Fruit fly (Drosophila melanogaster): Measurements from ENCODE around the gene CG18404.
A peak's percentile ranks its signal among the peaks of the same experiment; 100 is the strongest.

The CG18404 gene

dm6 chr3R:30268733-30269132 lies 15.8 kb downstream of the CG18404 start (continued):
- TF ChIP-seq CG11902 (GFP tag; optimal IDR thresholded peaks at IDR 0.05): peak; percentile 28
- peak; percentile 47 for TF ChIP-seq esn (GFP tag; optimal IDR thresholded peaks at IDR 0.05)
- TF ChIP-seq CG6808 (GFP tag; optimal IDR thresholded peaks at IDR 0.05): no peak
- peak; percentile 38 for TF ChIP-seq CG32006 (GFP tag; optimal IDR thresholded peaks at IDR 0.05)
- no peak for TF ChIP-seq CG8119 (GFP tag; IDR thresholded peaks at IDR 0.05)
- TF ChIP-seq Ets21C (GFP tag; optimal IDR thresholded peaks at IDR 0.05): no peak
- TF ChIP-seq CG10631 (GFP tag; optimal IDR thresholded peaks at IDR 0.05): peak; percentile 39
- peak; percentile 40 for TF ChIP-seq CG3919 (GFP tag; optimal IDR thresholded peaks at IDR 0.05)
- TF ChIP-seq Blimp-1 (GFP tag; optimal IDR thresholded peaks at IDR 0.05): no peak
- TF ChIP-seq CG4318 (GFP tag; optimal IDR thresholded peaks at IDR 0.05): no peak
- peak; percentile 9 for TF ChIP-seq Sox15 (GFP tag; optimal IDR thresholded peaks at IDR 0.05)
- TF ChIP-seq CG16779 (tag; optimal IDR thresholded peaks at IDR 0.05): no peak
- no peak for TF ChIP-seq Hr38 (GFP tag; optimal IDR thresholded peaks at IDR 0.05)
- TF ChIP-seq Eip78C (GFP tag): peak; percentile 78
- TF ChIP-seq CG6854 (GFP tag; optimal IDR thresholded peaks at IDR 0.05): no peak
- peak; percentile 27 for TF ChIP-seq CG11762 (GFP tag; optimal IDR thresholded peaks at IDR 0.05; ENCODE audit: insufficient read depth)
- TF ChIP-seq CG6276 (GFP tag; optimal IDR thresholded peaks at IDR 0.05): no peak
- TF ChIP-seq spab (GFP tag; optimal IDR thresholded peaks at IDR 0.05): peak; percentile 20
- peak; percentile 62 for TF ChIP-seq Met (GFP tag; optimal IDR thresholded peaks at IDR 0.05)
- peak; percentile 4 for TF ChIP-seq dsx (GFP tag; optimal IDR thresholded peaks at IDR 0.05; ENCODE audit: poor library complexity, severe bottlenecking)
- TF ChIP-seq fkh (GFP tag; optimal IDR thresholded peaks at IDR 0.05): no peak
- TF ChIP-seq CG3032 (tag; optimal IDR thresholded peaks at IDR 0.05): no peak

- TF ChIP-seq Blimp-1 (GFP tag; optimal IDR thresholded peaks at IDR 0.05): no peak
- peak; percentile 2 for TF ChIP-seq CG34406 (GFP tag; optimal IDR thresholded peaks at IDR 0.05)
- peak; percentile 12; the same call in 1 of the 2 replicates for TF ChIP-seq Gug (GFP tag; IDR thresholded peaks at IDR 0.05)
- TF ChIP-seq Eip75B (GFP tag; optimal IDR thresholded peaks at IDR 0.05): peak; percentile 56
- TF ChIP-seq Sox102F (GFP tag; optimal IDR thresholded peaks at IDR 0.05): peak; percentile 2
- TF ChIP-seq CG10631 (GFP tag; optimal IDR thresholded peaks at IDR 0.05): peak; percentile 64
- TF ChIP-seq acj6 (GFP tag; optimal IDR thresholded peaks at IDR 0.05): peak; percentile 41
- peak; percentile 40 for TF ChIP-seq CG6854 (GFP tag; optimal IDR thresholded peaks at IDR 0.05)
- no peak for TF ChIP-seq fd85E (GFP tag; optimal IDR thresholded peaks at IDR 0.05)
- no peak for TF ChIP-seq Smox (GFP tag; optimal IDR thresholded peaks at IDR 0.05)
- TF ChIP-seq CG3919 (GFP tag; optimal IDR thresholded peaks at IDR 0.05): peak; percentile 56
- peak; percentile 59 for TF ChIP-seq achi (GFP tag; optimal IDR thresholded peaks at IDR 0.05)
- TF ChIP-seq Ets21C (GFP tag; optimal IDR thresholded peaks at IDR 0.05): peak; percentile 7
- no peak for TF ChIP-seq Hr39 (GFP tag; optimal IDR thresholded peaks at IDR 0.05)
- TF ChIP-seq OdsH (GFP tag; optimal IDR thresholded peaks at IDR 0.05): peak; percentile 49
- no peak for TF ChIP-seq eg (GFP tag; IDR thresholded peaks at IDR 0.05)
- peak; percentile 52 for TF ChIP-seq CG10669 (GFP tag; optimal IDR thresholded peaks at IDR 0.05)
- peak; percentile 27 for TF ChIP-seq dsx (GFP tag; optimal IDR thresholded peaks at IDR 0.05; ENCODE audit: poor library complexity, severe bottlenecking)
- TF ChIP-seq Eip93F (GFP tag; optimal IDR thresholded peaks at IDR 0.05): no peak
- TF ChIP-seq fkh (GFP tag; optimal IDR thresholded peaks at IDR 0.05): no peak
- TF ChIP-seq CG31627 (GFP tag; optimal IDR thresholded peaks at IDR 0.05): peak; percentile 6
- TF ChIP-seq CG11762 (GFP tag; optimal IDR thresholded peaks at IDR 0.05; ENCODE audit: insufficient read depth): peak; percentile 18
- TF ChIP-seq CG7368 (GFP tag; optimal IDR thresholded peaks at IDR 0.05): peak; percentile 6
- peak; percentile 42 for TF ChIP-seq pdm3 (GFP tag; optimal IDR thresholded peaks at IDR 0.05)
- peak; percentile 25 for TF ChIP-seq Eip78C (GFP tag)
- peak; percentile 46 for TF ChIP-seq svp (GFP tag)
- TF ChIP-seq net (GFP tag; optimal IDR thresholded peaks at IDR 0.05): no peak
- peak; percentile 63 for TF ChIP-seq Ets96B (tag; optimal IDR thresholded peaks at IDR 0.05)
- peak; percentile 55 for TF ChIP-seq Lpt (GFP tag; optimal IDR thresholded peaks at IDR 0.05)
- TF ChIP-seq CG15336 (GFP tag; IDR thresholded peaks at IDR 0.05): peak; percentile 67
- peak; percentile 25 for TF ChIP-seq dac (GFP tag; optimal IDR thresholded peaks at IDR 0.05)
- TF ChIP-seq ss (GFP tag; optimal IDR thresholded peaks at IDR 0.05): peak; percentile 49 to 61
- peak; percentile 58 for TF ChIP-seq CG1621 (tag; optimal IDR thresholded peaks at IDR 0.05)
- no peak for TF ChIP-seq Hr38 (GFP tag; optimal IDR thresholded peaks at IDR 0.05)
- TF ChIP-seq CG8319 (GFP tag; optimal IDR thresholded peaks at IDR 0.05): peak; percentile 14
- no peak for TF ChIP-seq Met (GFP tag; optimal IDR thresholded peaks at IDR 0.05)
Observed at dm6 chr3R:30270318-30271119, 17.5 kb downstream of the CG18404 start.
